Worm (Caenorhabditis elegans) whole organism, L2 larva: ENCODE data around the gene chtl-1.

ENCODE experiments used
- C34F6.9 ChIP-seq: fragments of 150-350 bp; optimal IDR thresholded peaks from 2 replicates; lab custom pipeline; 2014; ENCODE audit warnings: missing biosample characterization, missing genetic modification characterization
- F13H6.1 ChIP-seq: sonication (generic microtip); optimal IDR thresholded peaks from 2 replicates; lab custom pipeline; 2016; ENCODE audit warnings: missing genetic modification characterization, missing compliant biosample characterization
- ZK546.5 ChIP-seq: sonication (generic microtip); optimal IDR thresholded peaks from 2 replicates; lab custom pipeline; 2017; ENCODE audit warnings: missing biosample characterization, missing genetic modification characterization
- alr-1 ChIP-seq: fragments of 150-350 bp; optimal IDR thresholded peaks from 2 replicates; lab custom pipeline; 2014; ENCODE audit warnings: missing biosample characterization, missing genetic modification characterization
- aly-2 ChIP-seq: fragments of 150-350 bp; optimal IDR thresholded peaks from 2 replicates; lab custom pipeline; 2014; ENCODE audit warnings: missing biosample characterization, missing genetic modification characterization
- ama-1 ChIP-seq: fragments of 150-350 bp; optimal IDR thresholded peaks from 2 replicates; lab custom pipeline; 2018; ENCODE audit warnings: inconsistent platforms
- blmp-1 ChIP-seq: sonication (generic microtip); optimal IDR thresholded peaks from 2 replicates; lab custom pipeline; 2017; ENCODE audit warnings: missing genetic modification characterization, mild to moderate bottlenecking, missing compliant biosample characterization, antibody characterized with exemption, moderate library complexity; ENCODE audit not compliant: insufficient read depth
- ceh-16 ChIP-seq: fragments of 150-350 bp; optimal IDR thresholded peaks from 2 replicates; lab custom pipeline; 2014; ENCODE audit warnings: missing biosample characterization, missing genetic modification characterization
- ceh-82 ChIP-seq: fragments of 150-350 bp; optimal IDR thresholded peaks from 2 replicates; lab custom pipeline; 2014; ENCODE audit warnings: missing biosample characterization, missing genetic modification characterization
- crh-2 ChIP-seq: sonication (generic microtip); optimal IDR thresholded peaks from 2 replicates; lab custom pipeline; 2017; ENCODE audit warnings: missing biosample characterization, missing genetic modification characterization
- dmd-4 ChIP-seq: sonication (generic microtip); optimal IDR thresholded peaks from 2 replicates; lab custom pipeline; 2017; ENCODE audit warnings: missing biosample characterization, missing genetic modification characterization
- elt-1 ChIP-seq: fragments of 150-350 bp; optimal IDR thresholded peaks from 2 replicates; lab custom pipeline; 2014; ENCODE audit warnings: missing biosample characterization, missing genetic modification characterization
- fos-1 ChIP-seq: fragments of 150-350 bp; optimal IDR thresholded peaks from 2 replicates; lab custom pipeline; 2014; ENCODE audit warnings: missing biosample characterization, missing genetic modification characterization
- gmeb-1 ChIP-seq: fragments of 150-350 bp; optimal IDR thresholded peaks from 2 replicates; lab custom pipeline; 2014; ENCODE audit warnings: missing biosample characterization, missing genetic modification characterization
- lin-13 ChIP-seq: fragments of 150-350 bp; optimal IDR thresholded peaks from 2 replicates; lab custom pipeline; 2014; ENCODE audit warnings: missing biosample characterization, missing genetic modification reagents, missing genetic modification characterization
- lin-39 ChIP-seq: fragments of 150-350 bp; optimal IDR thresholded peaks from 2 replicates; lab custom pipeline; 2014; ENCODE audit warnings: missing biosample characterization, missing genetic modification reagents, missing genetic modification characterization
- lsy-2 ChIP-seq, 2 experiments: fragments of 150-350 bp in 1 of 2; sonication (generic microtip) in 1 of 2; optimal IDR thresholded peaks; 2 replicates each; lab custom pipeline; 2014 to 2017; ENCODE audit warnings: missing biosample characterization in 2 of 2, missing genetic modification characterization in 2 of 2
- mab-5 ChIP-seq: fragments of 150-350 bp; optimal IDR thresholded peaks from 2 replicates; lab custom pipeline; 2014; ENCODE audit warnings: missing biosample characterization, missing genetic modification characterization
- mbf-1 ChIP-seq: sonication (generic microtip); optimal IDR thresholded peaks from 2 replicates; lab custom pipeline; 2017; ENCODE audit warnings: missing biosample characterization, missing genetic modification characterization
- nhr-10 ChIP-seq: sonication (generic microtip); optimal IDR thresholded peaks from 2 replicates; lab custom pipeline; 2017; ENCODE audit warnings: missing biosample characterization, missing genetic modification characterization
- nhr-11 ChIP-seq: fragments of 150-350 bp; optimal IDR thresholded peaks from 2 replicates; lab custom pipeline; 2014; ENCODE audit warnings: missing biosample characterization, missing genetic modification characterization
- nhr-12 ChIP-seq: fragments of 150-350 bp; optimal IDR thresholded peaks from 2 replicates; lab custom pipeline; 2014; ENCODE audit warnings: missing biosample characterization, missing genetic modification characterization
- nhr-129 ChIP-seq: fragments of 150-350 bp; optimal IDR thresholded peaks from 2 replicates; lab custom pipeline; 2014; ENCODE audit warnings: missing biosample characterization, missing genetic modification characterization
- nhr-21 ChIP-seq: fragments of 150-350 bp; optimal IDR thresholded peaks from 2 replicates; lab custom pipeline; 2014; ENCODE audit warnings: missing biosample characterization, missing genetic modification characterization
- nhr-237 ChIP-seq: fragments of 150-350 bp; optimal IDR thresholded peaks from 2 replicates; lab custom pipeline; 2014; ENCODE audit warnings: missing biosample characterization, missing genetic modification characterization
- nhr-25 ChIP-seq: fragments of 150-350 bp; sonication (generic microtip); optimal IDR thresholded peaks from 3 replicates; lab custom pipeline; 2014; ENCODE audit warnings: missing biosample characterization, missing genetic modification characterization
- nhr-6 ChIP-seq: fragments of 150-350 bp; optimal IDR thresholded peaks from 2 replicates; lab custom pipeline; 2014; ENCODE audit warnings: missing biosample characterization, missing genetic modification characterization
- peb-1 ChIP-seq: fragments of 150-350 bp; optimal IDR thresholded peaks from 2 replicates; lab custom pipeline; 2014; ENCODE audit warnings: missing biosample characterization, missing genetic modification characterization
- sem-4 ChIP-seq: fragments of 150-350 bp; optimal IDR thresholded peaks from 2 replicates; lab custom pipeline; 2014; ENCODE audit warnings: missing biosample characterization, missing genetic modification reagents, missing genetic modification characterization
- skn-1 ChIP-seq: sonication (generic microtip); optimal IDR thresholded peaks from 2 replicates; lab custom pipeline; 2017; ENCODE audit warnings: missing biosample characterization, missing genetic modification characterization
- sma-3 ChIP-seq: sonication (generic microtip); optimal IDR thresholded peaks from 2 replicates; lab custom pipeline; 2016; ENCODE audit warnings: missing genetic modification reagents, missing genetic modification characterization, missing compliant biosample characterization
- snpc-4 ChIP-seq: fragments of 150-350 bp; optimal IDR thresholded peaks from 2 replicates; lab custom pipeline; 2014; ENCODE audit warnings: missing biosample characterization, missing genetic modification characterization
- unc-62 ChIP-seq: fragments of 150-350 bp; optimal IDR thresholded peaks from 2 replicates; lab custom pipeline; 2014; ENCODE audit warnings: missing biosample characterization, missing genetic modification reagents, missing genetic modification characterization
- ztf-1 ChIP-seq: fragments of 200-800 bp; sonication (Bioruptor generic); conservative IDR thresholded peaks from 2 replicates; pipeline ENCODE4 v1.3.6; 2022; ENCODE audit warnings: missing genetic modification characterization, missing compliant biosample characterization
- ztf-11 ChIP-seq: sonication (generic microtip); optimal IDR thresholded peaks from 2 replicates; lab custom pipeline; 2017; ENCODE audit warnings: missing biosample characterization, missing genetic modification characterization

The chtl-1 gene

DNA sequence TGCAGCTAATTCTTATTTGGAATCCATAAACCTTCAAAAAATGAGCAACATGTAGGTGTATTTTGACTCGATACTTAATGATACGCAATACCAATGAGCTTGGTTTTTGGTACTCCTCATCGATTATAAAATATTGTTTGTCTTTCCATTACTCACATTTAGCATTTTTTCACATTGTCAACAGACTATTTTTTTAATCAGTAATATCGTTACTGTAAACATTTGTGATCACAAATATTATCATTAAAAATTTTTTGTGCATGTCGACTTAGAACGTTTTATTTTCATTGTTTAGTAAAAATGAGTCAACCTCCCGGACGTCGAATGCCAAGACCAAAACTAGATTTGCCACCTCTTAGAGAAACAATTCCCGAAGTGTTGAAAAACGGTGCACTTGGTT is 13.2 kb upstream of the chtl-1 start, which contains the start of gene sek-5:
Gene sek-5 (plus strand): TSS at position 301 of the 400 bp plus-strand sequence.
- TF ChIP-seq nhr-21 (tag; lab: Kevin White, UChicago) = no peak
- TF ChIP-seq snpc-4 (tag; lab: Kevin White, UChicago) = no peak
- no peak for TF ChIP-seq ztf-1 (GFP tag; lab: Robert Waterston, UW)
- no peak for TF ChIP-seq lin-39 (tag; lab: Kevin White, UChicago)
- TF ChIP-seq C34F6.9 = no peak
- TF ChIP-seq lin-13 (GFP tag; lab: Kevin White, UChicago) = no peak
- TF ChIP-seq nhr-6 (tag; lab: Kevin White, UChicago) = no peak
- no peak for TF ChIP-seq mab-5 (tag; lab: Kevin White, UChicago)
- TF ChIP-seq ama-1 (lab: Kevin White, UChicago) = no peak
- TF ChIP-seq blmp-1 (tag; lab: Kevin White, UChicago) = no peak
- TF ChIP-seq skn-1 (tag; lab: Kevin White, UChicago) = no peak
- TF ChIP-seq nhr-129 (tag; lab: Kevin White, UChicago) = no peak
- TF ChIP-seq ztf-11 = no peak
- no peak for TF ChIP-seq nhr-11 (tag; lab: Kevin White, UChicago)
- TF ChIP-seq mbf-1 = no peak
- no peak for TF ChIP-seq sma-3 (GFP tag; lab: Kevin White, UChicago)
- no peak for TF ChIP-seq aly-2 (tag; lab: Kevin White, UChicago)
- no peak for TF ChIP-seq elt-1 (tag; lab: Kevin White, UChicago)
- TF ChIP-seq unc-62 = no peak

ce11 chrX:5374742-5375141 is 10.6 kb upstream of the chtl-1 start, which contains the start of gene sek-4:
TSS of gene sek-4 (plus strand) at chrX:5375059.
- TF ChIP-seq nhr-21 (tag; lab: Kevin White, UChicago) (no peak), peb-1 (tag; lab: Kevin White, UChicago) (no peak), fos-1 (tag; lab: Kevin White, UChicago) (peak; percentile 49), nhr-11 (tag; lab: Kevin White, UChicago) (no peak)

DNA sequence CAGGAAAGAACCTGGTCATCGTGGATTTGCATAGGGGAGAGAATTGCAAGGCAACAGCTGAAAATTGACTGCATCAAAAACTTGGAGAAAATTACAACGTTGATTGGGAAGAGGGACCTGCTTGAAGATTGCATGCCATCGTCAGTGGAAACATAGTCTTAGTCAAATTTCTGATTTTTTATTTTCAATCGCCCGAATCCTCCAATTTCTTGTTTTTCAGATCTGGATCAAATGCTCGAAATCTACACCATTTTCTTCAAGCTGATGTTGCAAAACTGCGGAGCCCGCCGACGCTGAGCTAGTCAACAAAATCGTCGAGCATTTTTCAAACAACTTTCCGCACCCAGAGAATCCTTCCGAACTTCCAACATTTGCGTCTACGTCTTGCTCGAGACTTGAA is 9.5 kb upstream of the chtl-1 start:
- no peak for TF ChIP-seq ZK546.5
- TF ChIP-seq nhr-12 (tag; lab: Kevin White, UChicago) = no peak
- no peak for TF ChIP-seq fos-1 (tag; lab: Kevin White, UChicago)
- no peak for TF ChIP-seq nhr-10 (tag; lab: Kevin White, UChicago)
- no peak for TF ChIP-seq mbf-1
- no peak for TF ChIP-seq F13H6.1 (tag; lab: Kevin White, UChicago)
- no peak for TF ChIP-seq ama-1 (lab: Kevin White, UChicago)
- TF ChIP-seq crh-2 (tag; lab: Kevin White, UChicago) = no peak
- TF ChIP-seq lsy-2 (tag; optimal IDR thresholded peaks at IDR 0.05; lab: Kevin White, UChicago) = no peak
- no peak for TF ChIP-seq ztf-1 (GFP tag; lab: Robert Waterston, UW)
- TF ChIP-seq nhr-21 (tag; lab: Kevin White, UChicago) = no peak
- TF ChIP-seq gmeb-1 = no peak
- no peak for TF ChIP-seq ceh-16 (tag; lab: Kevin White, UChicago)
- no peak for TF ChIP-seq sem-4 (tag; lab: Kevin White, UChicago)
- TF ChIP-seq sma-3 (GFP tag; lab: Kevin White, UChicago) = no peak
- TF ChIP-seq ceh-82 (tag; lab: Kevin White, UChicago) = no peak

DNA sequence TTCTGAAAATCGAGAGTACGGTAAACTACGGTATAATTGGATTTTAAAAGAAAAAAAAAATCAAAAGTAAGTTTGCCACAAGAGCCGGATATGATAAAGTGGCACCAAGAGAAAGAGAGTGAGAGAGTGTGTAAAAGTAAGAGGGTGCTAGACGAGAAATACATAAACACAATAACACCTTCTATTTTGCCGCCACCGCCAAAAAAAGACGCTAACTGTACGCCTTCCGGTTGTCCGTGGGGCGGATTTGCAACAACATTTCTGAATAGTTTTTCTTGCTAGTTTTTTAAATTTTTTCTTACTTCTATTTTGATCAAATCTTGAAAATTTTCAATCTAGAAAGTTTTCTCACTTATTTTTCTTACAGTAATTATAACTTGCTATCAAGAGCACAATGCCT is 8.5 kb upstream of the chtl-1 start, which contains the start of gene F35C8.8:
Gene F35C8.8 (minus strand): TSS at position 2 of the 400 bp plus-strand sequence.
- TF ChIP-seq nhr-237 (tag; lab: Kevin White, UChicago) (no peak), alr-1 (no peak), nhr-25 (no peak), ceh-16 (tag; lab: Kevin White, UChicago) (no peak), dmd-4 (tag; lab: Kevin White, UChicago) (no peak), nhr-10 (tag; lab: Kevin White, UChicago) (no peak), blmp-1 (tag; lab: Kevin White, UChicago) (no peak)

DNA sequence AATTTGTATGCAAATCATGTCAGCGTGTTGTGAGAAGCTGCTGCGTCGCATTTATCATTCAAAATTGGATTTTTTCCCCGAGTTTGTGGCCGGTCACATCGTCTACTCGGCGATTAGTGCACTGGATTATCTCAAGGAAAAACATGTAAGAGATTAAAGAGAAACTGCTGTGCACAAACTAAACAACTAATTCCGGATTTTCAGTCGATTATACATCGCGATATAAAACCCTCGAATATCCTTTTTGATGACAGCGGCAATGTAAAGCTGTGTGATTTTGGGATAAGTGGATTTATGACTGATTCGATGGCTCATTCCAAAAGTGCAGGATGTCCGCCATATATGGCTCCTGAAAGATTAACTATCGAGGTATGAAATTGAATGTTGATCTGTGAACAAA is 6.5 kb upstream of the chtl-1 start:
- no peak for TF ChIP-seq peb-1 (tag; lab: Kevin White, UChicago)
- TF ChIP-seq sma-3 (GFP tag; lab: Kevin White, UChicago) = no peak
- no peak for TF ChIP-seq nhr-11 (tag; lab: Kevin White, UChicago)
- no peak for TF ChIP-seq aly-2 (tag; lab: Kevin White, UChicago)
- no peak for TF ChIP-seq dmd-4 (tag; lab: Kevin White, UChicago)
- no peak for TF ChIP-seq C34F6.9
- TF ChIP-seq, all 48 proteins: peak for 0
